Fruit fly (Drosophila melanogaster): ENCODE data around the gene CG11693.

Gene CG11693

DNA sequence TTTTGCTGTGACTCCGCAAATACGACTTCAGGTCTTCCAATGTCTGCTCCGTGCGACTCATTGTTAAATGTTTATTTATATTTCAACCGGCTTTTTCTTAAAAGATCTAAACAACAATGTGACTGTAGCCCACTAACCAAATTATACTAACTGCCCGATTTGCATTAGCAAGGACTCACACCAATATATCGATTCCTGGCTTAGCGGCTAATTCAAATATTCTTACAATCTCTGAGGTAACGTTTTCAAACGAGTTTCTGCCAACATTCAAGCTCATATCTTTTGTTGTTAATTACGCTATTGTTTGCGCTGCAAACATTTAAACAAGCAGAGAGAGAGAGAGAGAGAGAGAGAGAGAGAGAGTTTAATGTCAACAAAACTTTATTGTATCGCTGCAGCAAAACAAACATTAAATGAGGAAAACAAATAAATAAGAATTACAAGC, 2.0 kb downstream of the CG11693 start, which contains the start of gene tex (continued):
- TF ChIP-seq bcd (GFP tag; optimal IDR thresholded peaks at IDR 0.05) (peak; percentile 17), Dad (GFP tag; optimal IDR thresholded peaks at IDR 0.05) (no peak), dati (GFP tag; IDR thresholded peaks at IDR 0.05) (no peak), CG12236 (GFP tag; optimal IDR thresholded peaks at IDR 0.05) (peak; percentile 52), MBD-R2 (GFP tag; IDR thresholded peaks at IDR 0.05) (peak; percentile 76), nerfin-1 (tag; optimal IDR thresholded peaks at IDR 0.05) (peak; percentile 75), CG4424 (GFP tag; optimal IDR thresholded peaks at IDR 0.05) (no peak), CG33213 (GFP tag; optimal IDR thresholded peaks at IDR 0.05) (peak; percentile 58), CG13424 (tag; optimal IDR thresholded peaks at IDR 0.05) (peak; percentile 4), cas (GFP tag; IDR thresholded peaks at IDR 0.05) (no peak), CG14965 (GFP tag; optimal IDR thresholded peaks at IDR 0.05; ENCODE audit: borderline replicate concordance) (no peak), CG1832 (GFP tag; optimal IDR thresholded peaks at IDR 0.05) (no peak), CG34376 (GFP tag; optimal IDR thresholded peaks at IDR 0.05) (no peak), CG15011 (GFP tag; optimal IDR thresholded peaks at IDR 0.05) (no peak), HmgD (GFP tag; optimal IDR thresholded peaks at IDR 0.05) (peak; percentile 35), Rx (GFP tag; IDR thresholded peaks at IDR 0.05) (no peak), Nf-YC (tag; optimal IDR thresholded peaks at IDR 0.05) (no peak), CG5180 (GFP tag; optimal IDR thresholded peaks at IDR 0.05) (no peak), org-1 (GFP tag; optimal IDR thresholded peaks at IDR 0.05) (peak; percentile 29), CG9215 (GFP tag; IDR thresholded peaks at IDR 0.05) (no peak), pfk (GFP tag; optimal IDR thresholded peaks at IDR 0.05) (no peak), phol (tag; optimal IDR thresholded peaks at IDR 0.05) (peak; percentile 22), bsh (GFP tag; optimal IDR thresholded peaks at IDR 0.05) (peak in 1 of 2 experiments; percentile 62), Side (GFP tag; optimal IDR thresholded peaks at IDR 0.05) (no peak), CG18619 (GFP tag; optimal IDR thresholded peaks at IDR 0.05) (no peak), BEAF-32 (GFP tag; optimal IDR thresholded peaks at IDR 0.05) (peak; percentile 60), fd96Cb (tag; optimal IDR thresholded peaks at IDR 0.05) (peak; percentile 3), lola (GFP tag; optimal IDR thresholded peaks at IDR 0.05) (peak in 1 of 3 experiments; percentile 49), CG11093 (GFP tag; IDR thresholded peaks at IDR 0.05) (no peak), en (GFP tag; optimal IDR thresholded peaks at IDR 0.05) (no peak), CG12769 (tag; optimal IDR thresholded peaks at IDR 0.05) (no peak), Usf (GFP tag; optimal IDR thresholded peaks at IDR 0.05) (no peak), Dek (tag; optimal IDR thresholded peaks at IDR 0.05) (no peak), oc (tag; optimal IDR thresholded peaks at IDR 0.05) (peak; percentile 43), NC2β (GFP tag; optimal IDR thresholded peaks at IDR 0.05) (peak; percentile 12), maf-S (GFP tag; optimal IDR thresholded peaks at IDR 0.05) (no peak), danr (GFP tag; IDR thresholded peaks at IDR 0.05) (no peak), nerfin-2 (GFP tag; IDR thresholded peaks at IDR 0.05; ENCODE audit: partially characterized antibody) (no peak), CG31224 (GFP tag; IDR thresholded peaks at IDR 0.05) (no peak), dmrt99B (tag; optimal IDR thresholded peaks at IDR 0.05) (no peak), insv (GFP tag; optimal IDR thresholded peaks at IDR 0.05) (peak in 1 of 2 experiments; percentile 57), ac (GFP tag; optimal IDR thresholded peaks at IDR 0.05) (peak; percentile 53), pum (GFP tag; optimal IDR thresholded peaks at IDR 0.05) (no peak), Med (GFP tag) (peak; percentile 84), ewg (GFP tag; optimal IDR thresholded peaks at IDR 0.05) (no peak), Mrtf (GFP tag; IDR thresholded peaks at IDR 0.05) (no peak), slp2 (GFP tag; optimal IDR thresholded peaks at IDR 0.05) (peak; percentile 4), vfl (GFP tag; optimal IDR thresholded peaks at IDR 0.05) (no peak), Sry-δ (GFP tag; optimal IDR thresholded peaks at IDR 0.05) (peak; percentile 66), Mes4 (GFP tag; optimal IDR thresholded peaks at IDR 0.05) (peak; percentile 35), CG12391 (tag; optimal IDR thresholded peaks at IDR 0.05) (peak; percentile 27)

All from whole organism, embryonic.